Worm (Caenorhabditis elegans) whole organism, L1 larva: ENCODE results near the gene dcn-1.

Experiments
- egl-13 ChIP-seq: sonication (generic microtip); optimal IDR thresholded peaks from 2 replicates; lab custom pipeline; 2016; ENCODE audit warnings: missing genotype, missing genetic modification reagents, missing genetic modification characterization, missing compliant biosample characterization
- egl-27 ChIP-seq, 2 experiments: fragments of 150-350 bp in 1 of 2; sonication (generic microtip); optimal IDR thresholded peaks; 3 replicates each; lab custom pipeline; 2017 to 2018; ENCODE audit warnings: missing biosample characterization in 2 of 2, missing genetic modification characterization in 2 of 2, missing genetic modification reagents in 2 of 2

DNA sequence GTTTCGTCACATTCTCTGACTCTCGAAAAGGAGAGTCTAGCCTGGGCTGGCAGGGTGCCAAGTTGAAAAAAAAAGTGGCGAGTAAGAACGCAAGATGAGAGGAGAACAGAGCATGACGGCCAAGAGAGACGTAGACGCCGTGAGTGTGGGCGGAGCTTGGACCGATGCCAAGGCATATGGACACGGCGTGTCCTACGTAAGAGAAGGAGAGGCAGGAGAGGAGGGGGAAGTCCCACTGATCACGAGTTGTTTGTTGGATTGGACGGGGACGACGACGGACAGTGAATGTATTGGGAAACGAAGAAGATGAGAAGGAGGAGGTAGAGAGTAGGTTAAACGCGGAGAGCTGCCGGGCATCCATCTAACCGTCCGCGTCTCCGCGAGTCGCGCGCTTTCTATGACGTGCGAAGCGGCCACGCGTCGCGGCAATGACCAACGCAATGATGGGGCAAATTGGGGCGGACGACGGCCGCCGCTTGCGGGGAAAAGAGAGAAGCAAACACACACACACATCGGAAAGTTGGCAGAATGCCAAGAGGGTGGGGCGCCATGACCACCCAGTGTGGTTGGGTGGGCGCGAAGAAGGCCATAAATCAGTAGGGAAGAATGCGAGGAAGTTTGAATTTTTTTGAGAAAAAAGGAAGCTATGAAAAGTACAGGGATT, 31.6 kb upstream of the dcn-1 start:
- TF ChIP-seq egl-13 (peak; percentile 100), egl-27 (tag; optimal IDR thresholded peaks at IDR 0.05; lab: Kevin White, UChicago) (peak; percentile 90 to 99)
